Fruit fly (Drosophila melanogaster) whole organism, embryonic: ENCODE results near the gene Syp.

Source experiments
- BEAF-32 ChIP-seq: fragments of 200-800 bp; sonication (Bioruptor generic); optimal IDR thresholded peaks from 3 replicates; lab custom pipeline; 2017; ENCODE audit warnings: missing biosample characterization, missing genetic modification characterization, mild to moderate bottlenecking, moderate library complexity, missing genetic modification reagents
- CG10543 ChIP-seq: fragments of 200-800 bp; sonication (Bioruptor generic); optimal IDR thresholded peaks from 3 replicates; lab custom pipeline; 2017; ENCODE audit warnings: missing biosample characterization, mild to moderate bottlenecking, missing genetic modification characterization, moderate library complexity
- CG10654 ChIP-seq: fragments of 200-800 bp; sonication (Bioruptor generic); optimal IDR thresholded peaks from 2 replicates; lab custom pipeline; 2016; ENCODE audit warnings: missing biosample characterization, missing genetic modification characterization
- CG11085 ChIP-seq: fragments of 200-800 bp; sonication (Bioruptor generic); IDR thresholded peaks from 2 replicates; pipeline ENCODE4 v1.3.6; 2022; ENCODE audit warnings: missing biosample characterization, missing genetic modification characterization
- CG11696 ChIP-seq: fragments of 200-800 bp; sonication (Bioruptor generic); IDR thresholded peaks from 2 replicates; pipeline ENCODE4 v1.3.6; 2022; ENCODE audit warnings: missing biosample characterization, missing genetic modification characterization
- CG12391 ChIP-seq: fragments of 200-800 bp; sonication (Bioruptor generic); optimal IDR thresholded peaks from 3 replicates; lab custom pipeline; 2018; ENCODE audit warnings: missing biosample characterization, mild to moderate bottlenecking, missing genetic modification characterization, moderate library complexity
- CG12744 ChIP-seq: fragments of 200-800 bp; sonication (Bioruptor generic); optimal IDR thresholded peaks from 2 replicates; lab custom pipeline; 2016; ENCODE audit warnings: missing biosample characterization, missing genetic modification characterization
- CG13624 ChIP-seq: fragments of 200-800 bp; sonication (Bioruptor generic); optimal IDR thresholded peaks from 2 replicates; lab custom pipeline; 2016; ENCODE audit warnings: missing biosample characterization, missing genetic modification characterization
- CG13775 ChIP-seq: fragments of 200-800 bp; sonication (Bioruptor generic); optimal IDR thresholded peaks from 3 replicates; lab custom pipeline; 2017; ENCODE audit warnings: missing biosample characterization, mild to moderate bottlenecking, missing genetic modification characterization
- CG14441 ChIP-seq: fragments of 200-800 bp; sonication (Bioruptor generic); IDR thresholded peaks from 2 replicates; pipeline ENCODE4 v1.3.6; 2022; ENCODE audit warnings: missing biosample characterization, missing genetic modification characterization
- CG14860 ChIP-seq: fragments of 200-800 bp; sonication (Bioruptor generic); IDR thresholded peaks from 3 replicates; pipeline ENCODE4 v1.3.6; 2022; ENCODE audit warnings: missing biosample characterization, missing genetic modification characterization; ENCODE audit not compliant: partially characterized antibody
- CG15601 ChIP-seq: fragments of 200-800 bp; sonication (Bioruptor generic); optimal IDR thresholded peaks from 3 replicates; lab custom pipeline; 2019; ENCODE audit warnings: missing biosample characterization, mild to moderate bottlenecking, missing genetic modification characterization, moderate library complexity
- CG17328 ChIP-seq: fragments of 200-800 bp; sonication (Bioruptor generic); IDR thresholded peaks from 2 replicates; pipeline ENCODE4 v1.3.6; 2022; ENCODE audit warnings: missing biosample characterization, missing genetic modification characterization
- CG17568 ChIP-seq: fragments of 200-800 bp; sonication (Bioruptor generic); optimal IDR thresholded peaks from 2 replicates; lab custom pipeline; 2018; ENCODE audit warnings: missing biosample characterization, mild to moderate bottlenecking, missing genetic modification characterization, moderate library complexity
- CG1832 ChIP-seq: fragments of 200-800 bp; sonication (Bioruptor generic); optimal IDR thresholded peaks from 2 replicates; lab custom pipeline; 2017; ENCODE audit warnings: missing biosample characterization, mild to moderate bottlenecking, missing genetic modification characterization, inconsistent platforms
- CG30020 ChIP-seq: fragments of 200-800 bp; optimal IDR thresholded peaks from 2 replicates; lab custom pipeline; 2019; ENCODE audit warnings: missing biosample characterization, mild to moderate bottlenecking, missing genetic modification characterization, moderate library complexity
- CG6654 ChIP-seq: fragments of 200-800 bp; sonication (Bioruptor generic); optimal IDR thresholded peaks from 2 replicates; lab custom pipeline; 2017; ENCODE audit warnings: missing biosample characterization, mild to moderate bottlenecking, missing genetic modification characterization
- CG6813 ChIP-seq: fragments of 200-800 bp; sonication (Bioruptor generic); optimal IDR thresholded peaks from 2 replicates; lab custom pipeline; 2017; ENCODE audit warnings: missing biosample characterization, missing genetic modification characterization, mild to moderate bottlenecking, moderate library complexity, missing genetic modification reagents
- CG7839 ChIP-seq: fragments of 200-800 bp; sonication (Bioruptor generic); optimal IDR thresholded peaks from 3 replicates; lab custom pipeline; 2018; ENCODE audit warnings: missing biosample characterization, mild to moderate bottlenecking, missing genetic modification characterization, moderate library complexity
- CG8478 ChIP-seq: fragments of >200 bp; optimal IDR thresholded peaks from 2 replicates; lab custom pipeline; 2018
- CG8944 ChIP-seq: fragments of 200-800 bp; sonication (Bioruptor generic); optimal IDR thresholded peaks from 3 replicates; lab custom pipeline; 2016; ENCODE audit warnings: missing biosample characterization, missing genetic modification characterization
- CG9609 ChIP-seq: fragments of 200-800 bp; sonication (Bioruptor generic); optimal IDR thresholded peaks from 3 replicates; lab custom pipeline; 2016; ENCODE audit warnings: missing biosample characterization, missing genetic modification characterization
- D ChIP-seq, 2 experiments: fragments of 200-800 bp in 1 of 2; fragments of >200 bp in 1 of 2; sonication (Bioruptor generic) in 1 of 2; optimal IDR thresholded peaks; 2 replicates in 1 of 2; 3 replicates in 1 of 2; lab custom pipeline; 2017; ENCODE audit warnings: mild to moderate bottlenecking in 1 of 2, missing biosample characterization in 1 of 2, missing genetic modification characterization in 1 of 2, missing genetic modification reagents in 1 of 2
- D19B ChIP-seq: fragments of 200-800 bp; sonication (Bioruptor generic); optimal IDR thresholded peaks from 2 replicates; lab custom pipeline; 2017; ENCODE audit warnings: missing biosample characterization, mild to moderate bottlenecking, missing genetic modification characterization
- E2f2 ChIP-seq: fragments of 200-800 bp; sonication (Bioruptor generic); IDR thresholded peaks from 2 replicates; pipeline ENCODE4 v1.3.6; 2022; ENCODE audit warnings: missing biosample characterization, missing genetic modification characterization
- GATAe ChIP-seq: fragments of 200-800 bp; sonication (Bioruptor generic); conservative IDR thresholded peaks from 2 replicates; pipeline ENCODE4 v1.3.6; 2022; ENCODE audit warnings: missing biosample characterization, missing genetic modification characterization
- H2.0 ChIP-seq: fragments of 200-800 bp; sonication (Bioruptor generic); IDR thresholded peaks from 2 replicates; pipeline ENCODE4 v1.3.6; 2022; ENCODE audit warnings: missing biosample characterization, missing genetic modification characterization
- Jarid2 ChIP-seq: fragments of 200-800 bp; sonication (Bioruptor generic); optimal IDR thresholded peaks from 3 replicates; lab custom pipeline; 2017; ENCODE audit warnings: mild to moderate bottlenecking, missing biosample characterization, missing genetic modification reagents, missing genetic modification characterization
- Neu2 ChIP-seq: fragments of 200-800 bp; sonication (Bioruptor generic); optimal IDR thresholded peaks from 3 replicates; lab custom pipeline; 2016; ENCODE audit warnings: missing biosample characterization, missing genetic modification characterization, borderline replicate concordance
- Nf-YB ChIP-seq: fragments of 200-800 bp; sonication (Bioruptor generic); optimal IDR thresholded peaks from 3 replicates; lab custom pipeline; 2019; ENCODE audit warnings: missing biosample characterization, mild to moderate bottlenecking, missing genetic modification characterization, moderate library complexity
- Oli ChIP-seq: fragments of 200-800 bp; sonication (Bioruptor generic); optimal IDR thresholded peaks from 2 replicates; lab custom pipeline; 2018; ENCODE audit warnings: missing biosample characterization, mild to moderate bottlenecking, missing genetic modification characterization, moderate library complexity
- Ptx1 ChIP-seq: fragments of 200-800 bp; sonication (Bioruptor generic); IDR thresholded peaks from 2 replicates; pipeline ENCODE4 v1.3.6; 2022; ENCODE audit warnings: missing biosample characterization, missing genetic modification characterization
- Ssrp ChIP-seq: fragments of 200-800 bp; sonication (Bioruptor generic); optimal IDR thresholded peaks from 2 replicates; lab custom pipeline; 2018; ENCODE audit warnings: missing biosample characterization, mild to moderate bottlenecking, missing genetic modification characterization, moderate library complexity
- Usf ChIP-seq: fragments of 200-800 bp; sonication (Bioruptor generic); optimal IDR thresholded peaks from 2 replicates; lab custom pipeline; 2017; ENCODE audit warnings: missing genotype, missing biosample characterization, missing genetic modification characterization
- ase ChIP-seq: fragments of 200-800 bp; sonication (Bioruptor generic); IDR thresholded peaks from 3 replicates; pipeline ENCODE4 v1.3.6; 2022; ENCODE audit warnings: missing biosample characterization, missing genetic modification characterization
- crp ChIP-seq, 2 experiments: fragments of 200-800 bp; sonication (Bioruptor generic); optimal IDR thresholded peaks; 2 replicates in 1 of 2; 3 replicates in 1 of 2; lab custom pipeline; 2017; ENCODE audit warnings: missing biosample characterization in 2 of 2, missing genetic modification characterization in 2 of 2, mild to moderate bottlenecking in 1 of 2, moderate library complexity in 1 of 2
- dpn ChIP-seq, 2 experiments: fragments of 200-800 bp; sonication (Bioruptor generic); optimal IDR thresholded peaks; 3 replicates each; lab custom pipeline; 2016; ENCODE audit warnings: missing biosample characterization in 2 of 2, missing genetic modification characterization in 2 of 2
- ewg ChIP-seq: fragments of 200-800 bp; sonication (Bioruptor generic); optimal IDR thresholded peaks from 3 replicates; lab custom pipeline; 2017; ENCODE audit warnings: mild to moderate bottlenecking, missing biosample characterization, missing genetic modification reagents, missing genetic modification characterization
- jing ChIP-seq: fragments of 200-800 bp; sonication (Bioruptor generic); optimal IDR thresholded peaks from 2 replicates; lab custom pipeline; 2018; ENCODE audit warnings: missing biosample characterization, mild to moderate bottlenecking, missing genetic modification characterization
- ken ChIP-seq: fragments of 200-800 bp; sonication (Bioruptor generic); IDR thresholded peaks from 3 replicates; pipeline ENCODE4 v1.3.6; 2022; ENCODE audit warnings: missing biosample characterization, missing genetic modification characterization
- repo ChIP-seq: fragments of 200-800 bp; sonication (Bioruptor generic); optimal IDR thresholded peaks from 2 replicates; lab custom pipeline; 2016; ENCODE audit warnings: missing biosample characterization, missing genetic modification characterization
- scrt ChIP-seq: fragments of 200-800 bp; sonication (Bioruptor generic); optimal IDR thresholded peaks from 2 replicates; lab custom pipeline; 2018; ENCODE audit warnings: missing biosample characterization, mild to moderate bottlenecking, missing genetic modification characterization, moderate library complexity
- so ChIP-seq: fragments of 200-800 bp; sonication (Bioruptor generic); IDR thresholded peaks from 3 replicates; pipeline ENCODE4 v1.3.6; 2022; ENCODE audit warnings: missing biosample characterization, missing genetic modification characterization
- stwl ChIP-seq: fragments of 200-800 bp; sonication (Bioruptor generic); optimal IDR thresholded peaks from 3 replicates; lab custom pipeline; 2018; ENCODE audit warnings: missing biosample characterization, mild to moderate bottlenecking, missing genetic modification characterization, moderate library complexity
- tap ChIP-seq: fragments of 200-800 bp; optimal IDR thresholded peaks from 3 replicates; lab custom pipeline; 2019; ENCODE audit warnings: missing biosample characterization, mild to moderate bottlenecking, missing genetic modification characterization, moderate library complexity
- tna ChIP-seq: fragments of 200-800 bp; sonication (Bioruptor generic); IDR thresholded peaks from 2 replicates; pipeline ENCODE4 v1.3.6; 2022; ENCODE audit warnings: missing biosample characterization, missing genetic modification characterization; ENCODE audit not compliant: partially characterized antibody
- twi ChIP-seq: fragments of 200-800 bp; optimal IDR thresholded peaks from 2 replicates; lab custom pipeline; 2019; ENCODE audit warnings: missing biosample characterization, mild to moderate bottlenecking, missing genetic modification characterization, moderate library complexity
- zf30C ChIP-seq: fragments of 200-800 bp; sonication (Bioruptor generic); optimal IDR thresholded peaks from 3 replicates; lab custom pipeline; 2018; ENCODE audit warnings: missing biosample characterization, mild to moderate bottlenecking, missing genetic modification characterization
- zfh1 ChIP-seq: fragments of 200-800 bp; sonication (Bioruptor generic); IDR thresholded peaks from 3 replicates; pipeline ENCODE4 v1.3.6; 2022; ENCODE audit warnings: missing biosample characterization, missing genetic modification characterization

Syp gene

dm6 chr3R:20850395-20851039 is 94.0 kb downstream of the Syp start, which contains the start of gene RpS30 (continued):
- TF ChIP-seq dpn (GFP tag; optimal IDR thresholded peaks at IDR 0.05; lab: Kevin White, UChicago) (peak; percentile 29 to 46), CG17568 (no peak), H2.0 (no peak), zf30C (GFP tag; lab: Kevin White, UChicago) (no peak), CG30020 (tag; lab: Kevin White, UChicago) (peak; percentile 55), CG11085 (GFP tag; lab: Robert Waterston, UW) (no peak), CG17328 (GFP tag; lab: Robert Waterston, UW) (no peak), CG13775 (GFP tag; lab: Kevin White, UChicago) (peak; percentile 62), tna (GFP tag; lab: Robert Waterston, UW) (peak; percentile 95), E2f2 (GFP tag; lab: Robert Waterston, UW) (peak; percentile 61), Ssrp (tag; lab: Kevin White, UChicago) (no peak), CG10543 (no peak), CG9609 (GFP tag; lab: Kevin White, UChicago) (peak; percentile 26), CG13624 (GFP tag; lab: Kevin White, UChicago) (peak; percentile 33), crp (GFP tag; optimal IDR thresholded peaks at IDR 0.05; lab: Kevin White, UChicago) (peak in 1 of 2 experiments; percentile 16), BEAF-32 (GFP tag; lab: Kevin White, UChicago) (peak; percentile 98), CG6654 (GFP tag; lab: Kevin White, UChicago) (no peak), ase (GFP tag; lab: Robert Waterston, UW) (no peak), zfh1 (GFP tag; lab: Robert Waterston, UW) (no peak), CG12391 (tag; lab: Kevin White, UChicago) (peak; percentile 56), CG1832 (GFP tag; lab: Kevin White, UChicago) (no peak), Jarid2 (peak; percentile 35), ken (GFP tag; lab: Robert Waterston, UW) (no peak), Oli (tag; lab: Kevin White, UChicago) (no peak), Ptx1 (no peak), Nf-YB (GFP tag; lab: Kevin White, UChicago) (peak; percentile 44), CG8944 (GFP tag; lab: Kevin White, UChicago) (no peak), jing (GFP tag; lab: Kevin White, UChicago) (no peak), so (GFP tag; lab: Robert Waterston, UW) (no peak), CG10654 (no peak), CG7839 (peak; percentile 22), CG11696 (no peak), GATAe (GFP tag; lab: Robert Waterston, UW) (no peak), CG6813 (peak; percentile 18), Neu2 (GFP tag; lab: Kevin White, UChicago) (no peak), stwl (tag; lab: Kevin White, UChicago) (peak; percentile 97), scrt (GFP tag; lab: Kevin White, UChicago) (peak; percentile 12), D19B (GFP tag; lab: Kevin White, UChicago) (no peak), twi (tag; lab: Kevin White, UChicago) (peak; percentile 38), CG12744 (GFP tag; lab: Kevin White, UChicago) (no peak), CG8478 (no peak), repo (GFP tag; lab: Kevin White, UChicago) (peak; percentile 4), tap (no peak), ewg (peak; percentile 51), CG14860 (peak; percentile 95), CG14441 (no peak), D (optimal IDR thresholded peaks at IDR 0.05; lab: Kevin White, UChicago) (no peak), D (GFP tag; optimal IDR thresholded peaks at IDR 0.05; lab: Kevin White, UChicago) (no peak), Usf (no peak), CG15601 (tag; lab: Kevin White, UChicago) (peak; percentile 55)
